Fruit fly (Drosophila melanogaster): Measurements from ENCODE around the gene Dus3.

The Dus3 gene

DNA sequence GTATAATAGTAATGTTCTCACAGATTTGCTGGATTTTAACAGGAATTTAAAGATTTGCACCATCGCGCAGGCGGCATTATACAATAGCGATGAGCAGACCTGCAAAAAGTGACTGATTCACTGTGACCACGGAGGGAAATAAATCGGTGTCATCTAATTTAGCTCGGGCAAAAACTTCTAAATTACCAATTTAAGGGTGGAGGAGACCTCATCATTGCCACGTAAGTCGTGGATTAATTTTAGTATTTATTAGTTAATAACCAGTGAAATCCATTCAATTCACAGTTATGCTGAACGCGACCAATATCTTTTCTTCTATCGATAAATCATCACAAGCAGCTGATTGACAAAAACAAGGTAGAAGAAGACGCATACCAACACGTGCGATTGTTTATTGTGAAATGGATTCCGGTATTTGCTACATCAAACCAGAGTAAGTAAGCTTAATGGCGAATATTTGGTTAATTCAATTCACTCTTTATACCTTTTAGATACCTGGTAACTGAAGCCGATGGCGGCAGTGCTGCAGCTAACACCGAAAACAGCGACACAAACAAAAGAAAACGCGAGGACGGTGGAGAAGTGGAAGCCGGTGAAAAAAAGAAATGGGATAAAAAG lies at the start of gene Dus3, which contains the start of gene CG10628:
Gene Dus3 (plus strand): TSS at position 369 of the 618 bp plus-strand sequence.
Gene CG10628 (minus strand): TSS at position 105 of the 618 bp plus-strand sequence.
- peak; percentile 78 for TF ChIP-seq CG17801 (GFP tag; optimal IDR thresholded peaks at IDR 0.05; ENCODE audit: partially characterized antibody)

DNA sequence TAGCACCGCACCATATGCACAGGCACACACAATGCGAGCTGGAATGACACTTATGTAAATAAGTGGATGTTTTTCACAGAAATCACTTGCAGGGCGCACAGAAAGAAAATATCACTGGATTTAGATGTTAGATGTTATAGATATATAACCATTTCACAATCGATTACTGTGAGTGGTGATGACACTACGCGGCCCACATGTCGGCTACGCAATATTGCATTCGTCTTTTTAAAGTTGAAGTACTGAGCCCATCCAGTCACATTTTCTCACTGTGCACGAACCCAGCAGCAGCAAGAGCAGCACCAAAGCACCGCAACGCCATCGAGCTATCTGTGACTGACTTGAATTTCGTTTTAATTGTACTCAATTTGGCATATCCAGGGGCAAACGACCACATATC lies 36.2 kb upstream of the Dus3 start:
- no peak for TF ChIP-seq CG17801 (GFP tag; optimal IDR thresholded peaks at IDR 0.05; ENCODE audit: partially characterized antibody)

DNA sequence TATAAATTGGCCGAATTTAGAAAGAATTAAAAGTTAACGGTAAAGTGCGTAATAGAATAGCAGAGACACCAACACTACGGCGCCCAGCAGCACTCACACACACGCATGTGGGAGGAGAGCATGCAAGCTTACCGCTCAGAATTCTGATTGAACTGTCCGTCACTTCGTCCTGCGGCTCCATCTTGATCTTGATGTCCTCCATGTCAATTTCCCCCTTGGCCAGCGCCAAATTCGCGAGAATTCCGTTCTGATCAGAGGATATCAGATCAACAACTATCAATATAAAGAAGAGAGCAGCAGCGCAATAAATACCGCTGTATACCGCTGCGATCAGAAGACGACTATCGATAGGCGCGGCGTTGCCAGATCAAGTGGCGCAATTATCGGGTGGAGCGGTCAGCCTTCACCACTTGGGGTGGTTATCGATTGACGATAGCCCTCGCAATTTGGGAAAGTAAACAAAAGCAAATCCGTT lies 23.0 kb upstream of the Dus3 start, which contains the start of the genes CG10462 and Nf-YB:
Gene CG10462 (minus strand): TSS at position 346 of the 475 bp plus-strand sequence.
Gene Nf-YB (plus strand): TSS at position 410 of the 475 bp plus-strand sequence.
- no peak for TF ChIP-seq CG17801 (GFP tag; optimal IDR thresholded peaks at IDR 0.05; ENCODE audit: partially characterized antibody)

DNA sequence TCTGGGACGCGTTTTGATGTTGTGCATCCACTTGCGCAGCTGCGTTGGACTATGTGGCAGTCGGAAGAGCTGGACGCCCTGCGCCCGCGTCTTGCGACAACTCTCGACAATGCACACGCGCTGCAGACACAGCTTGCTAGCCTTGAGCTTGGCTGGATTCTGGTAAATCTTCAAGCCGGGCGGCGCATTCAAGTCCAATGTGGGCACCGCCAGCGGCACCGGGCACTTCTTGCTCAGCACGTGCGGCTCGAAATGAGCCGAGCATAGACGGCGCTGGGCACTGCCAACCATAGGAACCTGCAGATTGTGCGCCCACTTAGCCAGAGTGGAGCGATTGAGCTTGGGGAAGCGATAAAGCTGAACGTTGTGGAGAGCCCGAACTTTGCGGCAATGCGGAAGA lies 8.1 kb upstream of the Dus3 start:
- no peak for TF ChIP-seq CG17801 (GFP tag; optimal IDR thresholded peaks at IDR 0.05; ENCODE audit: partially characterized antibody)

DNA sequence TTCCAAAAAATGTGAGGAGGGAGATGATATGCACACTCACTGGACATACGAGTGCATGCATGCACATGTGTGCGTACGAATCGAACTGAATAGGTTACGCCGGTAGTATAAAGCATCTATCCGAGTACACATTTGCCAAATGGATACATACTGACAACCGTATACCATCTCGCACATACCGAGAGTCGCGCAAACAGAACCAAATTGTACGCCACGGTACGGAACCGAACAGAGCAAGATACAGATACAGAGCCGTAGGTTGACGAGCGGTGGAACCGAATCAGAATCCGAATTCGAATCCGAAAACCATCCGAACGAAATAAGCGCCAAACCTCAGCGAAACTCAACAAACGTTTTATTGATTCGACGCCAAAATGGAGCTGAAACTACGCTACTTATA lies 3.7 kb upstream of the Dus3 start:
- no peak for TF ChIP-seq CG17801 (GFP tag; optimal IDR thresholded peaks at IDR 0.05; ENCODE audit: partially characterized antibody)

DNA sequence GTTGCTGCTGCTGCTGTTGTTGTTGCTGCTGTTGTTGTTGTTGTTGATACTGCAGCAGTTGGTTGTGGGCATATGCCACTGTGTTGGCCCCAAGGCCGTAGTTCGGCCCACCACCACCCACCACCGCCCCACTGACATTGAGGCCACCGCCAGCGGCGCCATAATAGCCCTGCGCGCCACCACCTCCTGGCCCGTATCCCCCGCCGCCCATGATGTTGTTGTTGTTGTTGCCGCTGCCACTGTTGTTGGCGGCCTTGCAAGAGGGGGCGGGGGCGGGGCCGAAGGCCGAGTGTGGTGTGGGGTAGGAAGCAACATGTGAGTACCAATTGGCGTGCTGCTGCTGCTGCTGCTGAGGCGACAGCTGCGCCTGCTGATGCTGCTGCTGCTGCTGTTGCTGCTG lies 2.6 kb upstream of the Dus3 start:
- TF ChIP-seq CG17801 (GFP tag; optimal IDR thresholded peaks at IDR 0.05; ENCODE audit: partially characterized antibody), result no peak

DNA sequence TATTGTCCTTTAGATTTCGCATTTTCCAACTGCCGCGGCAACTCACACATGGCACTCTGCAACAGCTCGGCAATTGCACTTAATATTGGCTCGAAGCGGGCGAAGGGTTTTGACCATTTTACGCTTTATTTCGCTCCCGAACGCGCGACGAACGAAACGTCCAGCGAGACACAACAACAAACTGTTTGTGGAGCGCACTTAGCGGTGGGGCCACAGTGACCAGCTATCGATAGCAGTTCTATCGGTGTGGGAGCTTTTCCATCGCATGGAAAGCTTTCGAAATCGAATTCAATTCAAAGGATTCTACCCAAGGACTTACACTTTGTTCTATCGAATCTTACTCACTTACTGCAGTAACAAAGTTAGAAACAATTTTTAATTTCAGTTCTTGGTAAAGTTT lies 2.0 kb upstream of the Dus3 start, which contains the start of gene CG10631:
Gene CG10631 (minus strand): TSS at position 189 of the 400 bp plus-strand sequence.
- TF ChIP-seq CG17801 (GFP tag; optimal IDR thresholded peaks at IDR 0.05; ENCODE audit: partially characterized antibody), result peak; percentile 39

DNA sequence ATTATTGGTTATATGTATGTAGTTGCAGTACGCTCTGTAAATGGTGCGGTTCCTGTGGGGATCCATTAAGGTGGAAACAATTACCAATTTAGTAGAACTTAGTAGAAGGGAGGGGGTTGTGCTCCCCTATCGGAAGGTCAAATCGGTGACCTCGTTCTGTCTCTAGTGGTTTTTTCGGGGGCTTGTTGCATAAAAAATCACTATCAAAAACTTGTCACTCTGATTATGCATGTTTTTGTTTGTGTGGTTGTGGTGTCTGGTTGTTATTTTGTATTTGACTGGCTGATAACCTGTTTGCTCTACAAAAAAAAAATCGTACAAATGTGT lies 4.7 kb downstream of the Dus3 start:
- no peak for TF ChIP-seq CG17801 (GFP tag; optimal IDR thresholded peaks at IDR 0.05; ENCODE audit: partially characterized antibody)

DNA sequence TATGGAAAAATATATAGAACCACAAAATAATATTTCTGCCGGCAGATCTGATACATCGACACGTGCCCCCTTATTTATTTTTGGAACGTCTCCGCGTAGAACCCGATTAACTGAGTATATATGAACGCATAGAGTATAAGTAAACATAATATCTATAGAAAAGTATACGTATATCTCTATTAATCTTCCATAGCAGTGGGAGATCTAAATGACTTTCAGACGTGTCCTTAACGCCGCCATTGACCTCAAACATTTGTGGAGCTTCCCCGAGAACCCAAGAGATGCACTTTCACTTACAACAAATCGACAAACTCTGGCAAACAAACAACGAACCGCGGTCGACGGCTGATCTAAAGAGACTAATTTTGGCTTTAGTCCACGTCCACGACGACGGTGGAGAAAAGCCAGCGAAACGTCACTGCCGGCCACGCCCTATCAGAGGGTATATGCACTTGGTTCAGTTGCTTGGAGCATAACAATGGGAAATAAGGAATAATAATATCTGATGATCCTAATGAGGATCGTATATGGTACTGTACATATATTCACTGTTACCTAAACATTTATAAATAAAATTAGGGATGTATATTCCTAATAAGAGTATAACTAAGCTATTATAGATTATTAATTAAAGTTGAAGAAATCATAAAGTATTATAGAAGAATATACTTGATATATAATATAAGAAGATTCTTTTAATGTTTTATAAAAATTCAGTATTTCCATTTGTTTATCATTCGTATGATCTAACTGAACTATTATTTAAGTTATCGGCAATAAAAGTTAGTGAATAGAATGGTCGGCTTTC lies 5.3 kb downstream of the Dus3 start, which contains the start of gene fbp:
Gene fbp (minus strand): TSS at position 364 of the 808 bp plus-strand sequence.
- TF ChIP-seq CG17801 (GFP tag; optimal IDR thresholded peaks at IDR 0.05; ENCODE audit: partially characterized antibody), result peak; percentile 76

DNA sequence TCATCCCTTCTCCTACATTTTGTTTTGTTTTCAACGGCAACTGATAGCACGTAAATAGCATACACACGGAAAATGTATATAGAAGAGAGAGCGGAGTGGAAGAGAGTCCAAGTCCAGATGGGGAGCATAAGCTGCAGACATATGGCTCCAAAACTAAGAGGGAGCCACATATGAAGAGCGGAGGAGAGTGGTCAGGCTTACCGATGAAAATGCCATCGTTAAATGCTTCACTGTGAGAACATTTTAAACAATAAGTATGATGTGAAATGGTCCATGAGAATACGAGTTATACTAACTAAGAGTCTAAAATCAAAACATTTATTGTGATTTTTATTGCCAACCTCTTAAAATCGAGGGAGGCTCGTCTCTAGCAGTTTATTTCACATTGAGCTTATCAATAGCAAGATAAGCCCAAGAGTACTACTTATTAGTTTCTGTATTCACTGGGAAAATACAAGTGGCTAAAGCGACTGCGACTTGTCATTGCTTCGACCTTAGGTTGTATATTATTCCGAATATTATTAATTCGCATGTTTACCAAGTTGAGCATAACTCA lies 6.0 kb downstream of the Dus3 start:
- no peak for TF ChIP-seq CG17801 (GFP tag; optimal IDR thresholded peaks at IDR 0.05; ENCODE audit: partially characterized antibody)

DNA sequence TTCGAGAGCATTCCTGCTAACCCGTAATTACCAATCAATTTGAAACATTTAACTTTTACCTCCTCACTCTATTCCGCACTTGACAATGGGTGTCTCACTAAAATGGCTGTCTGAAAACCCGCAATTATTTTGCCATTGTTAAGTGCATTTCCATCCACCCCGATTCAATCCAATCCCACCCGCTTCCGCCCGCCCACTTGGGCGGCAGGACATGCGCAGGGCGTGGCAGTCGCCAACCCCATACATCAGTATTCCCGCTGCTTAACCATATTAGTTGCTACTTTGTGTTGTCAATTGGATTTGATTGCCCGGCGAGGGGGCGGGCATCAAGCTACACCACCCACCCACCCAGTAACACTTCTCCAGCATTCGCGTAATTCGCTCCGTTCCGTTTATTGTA lies 6.7 kb downstream of the Dus3 start:
- TF ChIP-seq CG17801 (GFP tag; optimal IDR thresholded peaks at IDR 0.05; ENCODE audit: partially characterized antibody), result no peak

DNA sequence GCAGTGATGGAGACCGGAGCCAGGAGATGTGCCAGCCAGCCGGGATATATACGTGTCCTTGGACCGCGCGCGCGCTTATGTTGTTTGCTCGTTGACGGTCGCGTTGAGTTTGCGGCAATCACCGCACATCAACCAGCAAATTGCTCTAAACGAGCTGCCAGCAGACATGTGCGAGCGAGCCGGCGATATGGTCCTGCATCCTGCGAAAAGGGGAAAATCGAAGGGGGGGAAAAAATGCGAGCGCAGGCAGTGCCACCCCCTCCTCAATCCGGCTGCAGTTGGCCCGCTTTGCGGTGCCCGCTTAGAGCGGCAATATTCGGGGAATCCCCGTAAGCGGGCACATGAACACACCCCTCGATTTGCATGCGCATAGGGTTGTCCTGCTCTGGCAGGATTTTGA lies 10.3 kb downstream of the Dus3 start, which contains the start of gene bsh:
Gene bsh (minus strand): TSS at position 101 of the 400 bp plus-strand sequence.
- no peak for TF ChIP-seq CG17801 (GFP tag; optimal IDR thresholded peaks at IDR 0.05; ENCODE audit: partially characterized antibody)

DNA sequence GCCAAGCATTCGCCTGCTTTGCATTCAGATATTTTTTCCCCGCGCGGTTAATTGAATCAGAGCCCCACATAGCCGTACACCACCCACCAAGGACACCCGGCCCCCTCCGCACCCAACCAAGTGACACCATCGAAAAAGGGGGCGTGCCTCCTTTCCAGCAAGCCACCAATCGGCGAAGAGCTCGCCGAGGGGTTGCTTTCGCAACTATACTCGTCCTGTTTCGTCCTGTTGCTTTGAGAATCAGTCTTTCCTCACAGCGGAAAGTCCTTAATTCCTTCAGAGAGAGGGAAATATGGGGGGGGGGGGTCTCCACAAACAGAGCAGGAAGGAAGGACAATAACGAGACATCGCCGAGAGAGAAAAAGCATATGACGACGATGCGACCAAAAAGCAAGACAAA lies 11.0 kb downstream of the Dus3 start:
- no peak for TF ChIP-seq CG17801 (GFP tag; optimal IDR thresholded peaks at IDR 0.05; ENCODE audit: partially characterized antibody)

DNA sequence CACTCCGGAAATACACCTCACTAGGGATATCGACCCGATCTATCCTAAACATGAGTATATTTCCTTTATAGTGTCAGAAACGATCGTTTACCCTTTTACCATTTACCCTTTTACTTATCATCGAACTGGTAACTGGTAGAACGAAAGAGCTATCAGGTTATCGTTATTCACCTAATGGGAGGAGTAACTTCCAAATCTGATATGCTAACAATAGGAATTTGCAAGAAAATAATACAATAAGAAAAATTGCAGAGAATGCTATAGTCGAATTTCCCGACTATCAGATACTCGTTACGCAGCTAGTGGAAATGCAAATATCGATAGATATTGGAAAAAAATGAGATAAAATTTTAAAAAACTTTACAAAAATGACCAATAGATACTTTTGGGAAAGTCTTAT lies 15.6 kb downstream of the Dus3 start:
- no peak for TF ChIP-seq CG17801 (GFP tag; optimal IDR thresholded peaks at IDR 0.05; ENCODE audit: partially characterized antibody)

DNA sequence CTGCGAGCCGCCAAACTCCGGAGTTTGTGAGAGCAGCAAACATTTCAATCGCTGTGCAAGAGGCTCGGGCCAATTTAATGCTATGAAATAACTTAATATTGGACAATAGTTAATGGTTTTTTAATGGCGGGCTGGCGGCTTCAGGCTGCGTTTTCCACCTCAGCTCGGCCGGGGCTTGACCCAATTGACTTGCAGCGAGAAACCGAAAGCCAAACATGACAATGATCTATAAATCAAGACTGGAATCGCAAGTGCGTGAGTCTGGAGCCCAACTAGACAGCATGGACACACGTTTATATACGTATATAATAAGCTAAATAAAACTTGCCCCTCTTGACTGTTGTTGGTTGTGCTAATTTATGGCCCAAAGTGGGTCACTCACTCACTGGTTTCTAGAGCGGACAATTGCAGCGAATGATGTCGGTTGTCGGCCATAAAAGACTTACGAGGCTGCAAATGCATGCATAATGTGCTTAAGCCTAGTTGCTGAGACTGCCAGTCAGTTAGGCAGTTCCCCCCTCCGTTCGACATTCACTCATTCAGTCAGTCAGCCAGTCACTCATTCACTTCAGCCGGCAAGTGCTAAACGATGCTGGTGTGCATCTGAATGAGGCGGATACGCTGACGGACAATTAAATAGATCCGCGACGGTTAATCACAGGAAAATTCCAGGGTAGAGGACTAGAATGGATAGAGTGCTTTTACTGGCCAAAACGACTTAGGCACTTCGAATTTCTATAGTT lies 26.3 kb downstream of the Dus3 start:
- no peak for TF ChIP-seq CG17801 (GFP tag; optimal IDR thresholded peaks at IDR 0.05; ENCODE audit: partially characterized antibody)
